Worm (Caenorhabditis elegans): Measurements from ENCODE around the gene plpp-1.1.

Gene plpp-1.1

DNA sequence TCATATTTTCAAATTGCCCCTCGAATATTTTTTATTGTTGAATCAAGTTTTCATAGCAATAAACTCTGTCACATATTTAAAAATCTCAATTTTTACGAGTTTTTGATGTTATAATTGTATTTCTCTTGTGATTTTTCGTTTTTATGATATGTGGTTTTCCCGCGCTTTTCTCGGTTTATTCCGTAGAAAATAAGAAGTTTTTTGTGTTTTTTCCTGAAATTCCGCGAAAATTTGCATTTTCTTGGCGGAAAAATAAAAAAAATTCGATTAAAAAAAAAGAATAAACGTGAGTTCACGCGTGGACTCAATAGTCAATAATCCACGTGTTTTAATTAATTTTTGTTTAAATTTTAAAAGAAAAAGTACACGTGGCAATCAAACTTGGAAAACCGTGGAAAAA is 8.2 kb upstream of the plpp-1.1 start (continued):
- TF ChIP-seq egl-44 (GFP tag; IDR thresholded peaks at IDR 0.05), result no peak
- no peak for TF ChIP-seq zim-3 (tag; optimal IDR thresholded peaks at IDR 0.05)
- TF ChIP-seq F33H1.4 (GFP tag; IDR thresholded peaks at IDR 0.05), result peak; percentile 62
- TF ChIP-seq Y53G8AR.9 (GFP tag; conservative IDR thresholded peaks at IDR 0.05), result no peak
- TF ChIP-seq ztf-26 (tag; optimal IDR thresholded peaks at IDR 0.05), result no peak
- peak; percentile 31 for TF ChIP-seq snpc-3.4 (tag; optimal IDR thresholded peaks at IDR 0.05)
- no peak for TF ChIP-seq T07F8.4 (tag; optimal IDR thresholded peaks at IDR 0.05)
- TF ChIP-seq nhr-80 (tag; optimal IDR thresholded peaks at IDR 0.05), result no peak
- TF ChIP-seq unc-130 (GFP tag; optimal IDR thresholded peaks at IDR 0.05), result no peak
- no peak for TF ChIP-seq unc-62 (GFP tag; optimal IDR thresholded peaks at IDR 0.05)
- no peak for TF ChIP-seq fkh-3 (tag; optimal IDR thresholded peaks at IDR 0.05)
- no peak for TF ChIP-seq B0035.1 (tag; optimal IDR thresholded peaks at IDR 0.05)
- no peak for TF ChIP-seq ZK185.1 (tag; optimal IDR thresholded peaks at IDR 0.05; ENCODE audit: poor library complexity, severe bottlenecking)
- no peak for TF ChIP-seq nhr-179 (tag; optimal IDR thresholded peaks at IDR 0.05)
- TF ChIP-seq lsl-1 (GFP tag; optimal IDR thresholded peaks at IDR 0.05), result peak; percentile 46
- no peak for TF ChIP-seq F57C9.4 (tag; optimal IDR thresholded peaks at IDR 0.05)
- TF ChIP-seq F37B4.10 (GFP tag; IDR thresholded peaks at IDR 0.05), result no peak
- TF ChIP-seq atf-7 (tag; optimal IDR thresholded peaks at IDR 0.05), result no peak
- no peak for TF ChIP-seq ceh-27 (GFP tag; optimal IDR thresholded peaks at IDR 0.05)
- no peak for TF ChIP-seq mes-4 (tag; optimal IDR thresholded peaks at IDR 0.05)
- no peak for TF ChIP-seq Y67H2A.10 (GFP tag; conservative IDR thresholded peaks at IDR 0.05)
- TF ChIP-seq nfyb-1 (GFP tag; IDR thresholded peaks at IDR 0.05), result no peak
- no peak for TF ChIP-seq ama-1 (optimal IDR thresholded peaks at IDR 0.05)
- TF ChIP-seq ama-1 (GFP tag; optimal IDR thresholded peaks at IDR 0.05), result no peak
- peak; percentile 77 for TF ChIP-seq madf-6 (GFP tag; IDR thresholded peaks at IDR 0.05)
- TF ChIP-seq ceh-100 (GFP tag; IDR thresholded peaks at IDR 0.05), result no peak
- TF ChIP-seq lag-1 (GFP tag; IDR thresholded peaks at IDR 0.05), result no peak
- no peak for TF ChIP-seq snpc-4 (GFP tag; optimal IDR thresholded peaks at IDR 0.05)
- no peak for TF ChIP-seq snpc-4 (tag; optimal IDR thresholded peaks at IDR 0.05)
- no peak for TF ChIP-seq repo-1 (tag; optimal IDR thresholded peaks at IDR 0.05)
- TF ChIP-seq B0261.1 (tag; optimal IDR thresholded peaks at IDR 0.05), result no peak
- TF ChIP-seq efl-1 (GFP tag; optimal IDR thresholded peaks at IDR 0.05), result peak; percentile 82
- no peak for TF ChIP-seq ztf-22 (GFP tag; optimal IDR thresholded peaks at IDR 0.05)
- no peak for TF ChIP-seq Y56A3A.18 (GFP tag; IDR thresholded peaks at IDR 0.05)
- TF ChIP-seq hlh-12 (tag; optimal IDR thresholded peaks at IDR 0.05), result no peak
- TF ChIP-seq gei-17 (GFP tag; optimal IDR thresholded peaks at IDR 0.05), result no peak
- no peak for TF ChIP-seq sea-2 (GFP tag; IDR thresholded peaks at IDR 0.05)

DNA sequence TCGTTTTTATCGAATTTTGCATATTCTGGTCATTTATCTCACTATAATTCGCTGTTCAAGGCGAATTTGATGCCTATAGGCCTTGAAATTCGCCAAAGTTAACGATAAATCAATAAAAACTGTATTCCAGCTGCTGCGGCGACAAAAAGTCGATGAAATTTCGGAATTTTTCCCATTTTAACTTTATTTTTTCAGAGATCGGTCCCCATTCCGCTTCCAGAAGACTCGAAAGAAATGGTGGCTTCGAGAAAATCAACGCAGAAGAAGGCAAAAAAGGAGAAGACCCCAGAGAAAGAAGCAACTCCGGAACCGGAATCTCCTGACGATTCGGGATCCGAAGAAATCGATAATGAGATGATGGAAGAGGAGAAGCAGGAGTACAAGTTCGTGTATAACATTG is 7.3 kb upstream of the plpp-1.1 start:
- TF ChIP-seq let-526 (GFP tag; IDR thresholded peaks at IDR 0.05), result no peak
- no peak for TF ChIP-seq F57C9.4 (tag; optimal IDR thresholded peaks at IDR 0.05)
- TF ChIP-seq ccch-3 (GFP tag; optimal IDR thresholded peaks at IDR 0.05), result no peak
- TF ChIP-seq B0336.3 (GFP tag; IDR thresholded peaks at IDR 0.05), result 0 out of 2 replicates have a peak, but pooled peaks have one; percentile 27
- no peak for TF ChIP-seq B0035.1 (tag; optimal IDR thresholded peaks at IDR 0.05)
- TF ChIP-seq F33H1.4 (GFP tag; IDR thresholded peaks at IDR 0.05), result no peak
- no peak for TF ChIP-seq nhr-80 (tag; optimal IDR thresholded peaks at IDR 0.05)
- TF ChIP-seq unc-62 (GFP tag; optimal IDR thresholded peaks at IDR 0.05), result no peak
- no peak for TF ChIP-seq ceh-79 (tag; optimal IDR thresholded peaks at IDR 0.05)
- no peak for TF ChIP-seq B0019.2 (GFP tag; conservative IDR thresholded peaks at IDR 0.05)
- no peak for TF ChIP-seq snpc-3.4 (tag; optimal IDR thresholded peaks at IDR 0.05)
- TF ChIP-seq madf-6 (GFP tag; IDR thresholded peaks at IDR 0.05), result peak; percentile 51; the same call in 1 of the 2 replicates
- no peak for TF ChIP-seq somi-1 (GFP tag; optimal IDR thresholded peaks at IDR 0.05)
- no peak for TF ChIP-seq ets-4 (GFP tag; optimal IDR thresholded peaks at IDR 0.05)
- TF ChIP-seq C17E4.6 (GFP tag; IDR thresholded peaks at IDR 0.05), result no peak
- TF ChIP-seq sea-2 (GFP tag; IDR thresholded peaks at IDR 0.05), result no peak
- no peak for TF ChIP-seq nfyb-1 (GFP tag; IDR thresholded peaks at IDR 0.05)
- no peak for TF ChIP-seq pha-4 (tag; optimal IDR thresholded peaks at IDR 0.05)
- no peak for TF ChIP-seq D2030.7 (GFP tag; IDR thresholded peaks at IDR 0.05)
- no peak for TF ChIP-seq tlf-1 (GFP tag; optimal IDR thresholded peaks at IDR 0.05)
- TF ChIP-seq nhr-179 (tag; optimal IDR thresholded peaks at IDR 0.05), result no peak
- no peak for TF ChIP-seq lsl-1 (GFP tag; optimal IDR thresholded peaks at IDR 0.05)
- no peak for TF ChIP-seq lsy-27 (tag; optimal IDR thresholded peaks at IDR 0.05; ENCODE audit: borderline replicate concordance, insufficient read depth)
- no peak for TF ChIP-seq F39B2.1 (GFP tag; IDR thresholded peaks at IDR 0.05)

All from whole organism, young adult.